Worm (Caenorhabditis elegans) whole organism, L3 larva: ENCODE measurements around the gene Y51B9A.7.

Experiments used
- ama-1 ChIP-seq: fragments of 150-350 bp; optimal IDR thresholded peaks from 2 replicates; lab custom pipeline; 2018
- elt-2 ChIP-seq: sonication (generic microtip); optimal IDR thresholded peaks from 2 replicates; lab custom pipeline; 2016; ENCODE audit warnings: missing genetic modification reagents, mild to moderate bottlenecking, missing genetic modification characterization, missing compliant biosample characterization
- nfya-1 ChIP-seq: sonication (generic microtip); optimal IDR thresholded peaks from 2 replicates; lab custom pipeline; 2017; ENCODE audit warnings: missing genetic modification characterization, mild to moderate bottlenecking, missing compliant biosample characterization, antibody characterized with exemption, moderate library complexity; ENCODE audit not compliant: insufficient read depth
- nhr-237 ChIP-seq: fragments of 150-350 bp; optimal IDR thresholded peaks from 2 replicates; lab custom pipeline; 2014; ENCODE audit warnings: missing biosample characterization, missing genetic modification characterization
- nhr-77 ChIP-seq: fragments of 150-350 bp; optimal IDR thresholded peaks from 2 replicates; lab custom pipeline; 2014; ENCODE audit warnings: missing biosample characterization, missing genetic modification characterization

DNA sequence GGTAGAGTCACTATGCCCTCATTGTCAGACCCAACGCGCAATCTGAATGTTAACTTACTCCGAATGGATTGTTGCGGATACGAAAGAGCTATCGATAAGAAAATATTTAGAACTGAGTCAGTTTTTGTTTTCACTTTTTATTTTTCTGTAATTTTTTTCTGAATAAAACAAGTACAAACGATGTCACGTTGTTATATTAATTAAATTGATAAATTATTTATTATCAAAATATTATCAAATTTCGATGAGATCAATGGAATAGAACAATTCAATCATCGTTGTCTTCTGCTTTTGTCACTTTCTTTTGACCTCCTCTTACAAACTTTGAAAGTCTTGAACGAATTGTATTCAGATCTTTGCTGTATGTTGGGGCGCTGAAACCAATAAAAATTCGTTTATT, 7.2 kb downstream of the Y51B9A.7 start, which contains the start of gene mpz-6:
- TF ChIP-seq elt-2 (tag; lab: Kevin White, UChicago) (no peak), nfya-1 (tag; lab: Kevin White, UChicago) (no peak), nhr-237 (tag; lab: Kevin White, UChicago) (no peak), ama-1 (lab: Kevin White, UChicago) (no peak), nhr-77 (tag; lab: Kevin White, UChicago) (no peak)
